Worm (Caenorhabditis elegans) whole organism, young adult: ENCODE measurements around the gene nrf-5.

Source experiments
- B0336.3 ChIP-seq: fragments of 200-800 bp; sonication (Bioruptor generic); IDR thresholded peaks from 2 replicates; pipeline ENCODE4 v1.3.6; 2022; ENCODE audit warnings: missing genetic modification characterization, missing compliant biosample characterization
- F10E7.11 ChIP-seq: sonication (generic microtip); optimal IDR thresholded peaks from 2 replicates; lab custom pipeline; 2017; ENCODE audit warnings: mild to moderate bottlenecking, missing genetic modification characterization, moderate library complexity, missing compliant biosample characterization
- F55B11.4 ChIP-seq: sonication (generic microtip); optimal IDR thresholded peaks from 2 replicates; lab custom pipeline; 2016; ENCODE audit warnings: missing compliant biosample characterization, missing genetic modification characterization, borderline replicate concordance; ENCODE audit not compliant: insufficient read depth
- T07F8.4 ChIP-seq: sonication (generic microtip); optimal IDR thresholded peaks from 2 replicates; lab custom pipeline; 2016; ENCODE audit warnings: mild to moderate bottlenecking, missing genetic modification characterization, moderate library complexity, missing compliant biosample characterization
- T26A5.8 ChIP-seq: sonication (generic microtip); optimal IDR thresholded peaks from 2 replicates; lab custom pipeline; 2016; ENCODE audit warnings: missing genetic modification characterization, missing compliant biosample characterization
- Y56A3A.18 ChIP-seq: fragments of 200-800 bp; sonication (Bioruptor generic); IDR thresholded peaks from 2 replicates; pipeline ENCODE4 v1.3.6; 2022; ENCODE audit warnings: missing genetic modification reagents, missing genetic modification characterization, missing compliant biosample characterization
- Y95B8A.8 ChIP-seq: fragments of 200-800 bp; sonication (Bioruptor generic); IDR thresholded peaks from 2 replicates; pipeline ENCODE4 v1.3.6; 2022; ENCODE audit warnings: missing genetic modification reagents, missing genetic modification characterization, missing compliant biosample characterization
- ama-1 ChIP-seq, 3 experiments: fragments of 150-350 bp in 1 of 3; sonication (generic microtip) in 2 of 3; optimal IDR thresholded peaks; 2 replicates each; lab custom pipeline; 2014 to 2018; ENCODE audit warnings: missing biosample characterization in 2 of 3, missing genetic modification characterization in 2 of 3, missing genetic modification reagents in 2 of 3
- aptf-2 ChIP-seq: fragments of 200-800 bp; sonication (Bioruptor generic); conservative IDR thresholded peaks from 2 replicates; pipeline ENCODE4 v1.3.6; 2022; ENCODE audit warnings: missing genetic modification reagents, missing genetic modification characterization, missing compliant biosample characterization
- athp-1 ChIP-seq: sonication (generic microtip); optimal IDR thresholded peaks from 2 replicates; lab custom pipeline; 2017; ENCODE audit warnings: mild to moderate bottlenecking, missing genetic modification characterization, missing compliant biosample characterization
- attf-3 ChIP-seq: fragments of 200-800 bp; sonication (Bioruptor generic); conservative IDR thresholded peaks from 2 replicates; pipeline ENCODE4 v1.3.6; 2022; ENCODE audit warnings: missing genetic modification reagents, missing genetic modification characterization, missing compliant biosample characterization
- attf-5 ChIP-seq: fragments of 200-800 bp; sonication (Bioruptor generic); optimal IDR thresholded peaks from 2 replicates; lab custom pipeline; 2018; ENCODE audit warnings: mild to moderate bottlenecking, missing genetic modification characterization, missing compliant biosample characterization
- bed-2 ChIP-seq: fragments of 200-800 bp; sonication (Bioruptor generic); IDR thresholded peaks from 2 replicates; pipeline ENCODE4 v1.3.6; 2022; ENCODE audit warnings: missing genetic modification reagents, missing genetic modification characterization, missing compliant biosample characterization
- ccch-3 ChIP-seq: fragments of 200-800 bp; sonication (Bioruptor generic); optimal IDR thresholded peaks from 2 replicates; lab custom pipeline; 2018; ENCODE audit warnings: mild to moderate bottlenecking, missing genetic modification characterization, missing compliant biosample characterization
- cebp-1 ChIP-seq, 2 experiments: fragments of 200-800 bp in 1 of 2; sonication (Bioruptor generic) in 1 of 2; sonication (generic microtip) in 1 of 2; IDR thresholded peaks in 1 of 2; optimal IDR thresholded peaks in 1 of 2; 2 replicates each; pipeline versions ENCODE4 v1.3.6 to Lab custom; 2017 to 2022; ENCODE audit warnings: missing compliant biosample characterization in 2 of 2, missing genetic modification characterization in 2 of 2, mild to moderate bottlenecking in 1 of 2, missing genetic modification reagents in 1 of 2, moderate library complexity in 1 of 2
- cebp-2 ChIP-seq: fragments of 200-800 bp; sonication (Bioruptor generic); IDR thresholded peaks from 2 replicates; pipeline ENCODE4 v1.3.6; 2022; ENCODE audit warnings: missing genetic modification characterization, missing compliant biosample characterization
- ceh-40 ChIP-seq: fragments of 200-800 bp; sonication (Bioruptor generic); IDR thresholded peaks from 2 replicates; pipeline ENCODE4 v1.3.6; 2022; ENCODE audit warnings: missing genetic modification characterization, missing compliant biosample characterization
- ceh-91 ChIP-seq: fragments of 200-800 bp; sonication (Bioruptor generic); IDR thresholded peaks from 2 replicates; pipeline ENCODE4 v1.3.6; 2022; ENCODE audit warnings: missing genetic modification reagents, missing genetic modification characterization, missing compliant biosample characterization
- egl-44 ChIP-seq: fragments of 200-800 bp; sonication (Bioruptor generic); IDR thresholded peaks from 2 replicates; pipeline ENCODE4 v1.3.6; 2022; ENCODE audit warnings: missing genetic modification reagents, missing genetic modification characterization, missing compliant biosample characterization
- egrh-3 ChIP-seq: fragments of 200-800 bp; sonication (Bioruptor generic); IDR thresholded peaks from 2 replicates; pipeline ENCODE4 v1.3.6; 2022; ENCODE audit warnings: missing genetic modification reagents, missing genetic modification characterization, missing compliant biosample characterization
- ekl-4 ChIP-seq: fragments of 200-800 bp; sonication (Bioruptor generic); IDR thresholded peaks from 2 replicates; pipeline ENCODE4 v1.3.6; 2022; ENCODE audit warnings: missing genetic modification reagents, missing genetic modification characterization, missing compliant biosample characterization
- hlh-26 ChIP-seq: fragments of 200-800 bp; sonication (Bioruptor generic); conservative IDR thresholded peaks from 2 replicates; pipeline ENCODE4 v1.3.6; 2022; ENCODE audit warnings: missing genetic modification reagents, missing genetic modification characterization, missing compliant biosample characterization
- hmg-1.2 ChIP-seq: fragments of 200-800 bp; sonication (Bioruptor generic); IDR thresholded peaks from 2 replicates; pipeline ENCODE4 v1.3.6; 2022; ENCODE audit warnings: missing genetic modification reagents, missing genetic modification characterization, missing compliant biosample characterization
- lag-1 ChIP-seq: fragments of 200-800 bp; sonication (Bioruptor generic); IDR thresholded peaks from 2 replicates; pipeline ENCODE4 v1.3.6; 2022; ENCODE audit warnings: missing genetic modification reagents, missing genetic modification characterization, missing compliant biosample characterization
- let-607 ChIP-seq, 2 experiments: fragments of 200-800 bp in 1 of 2; sonication (Bioruptor generic) in 1 of 2; sonication (generic microtip) in 1 of 2; optimal IDR thresholded peaks; 2 replicates each; lab custom pipeline; 2016 to 2018; ENCODE audit warnings: mild to moderate bottlenecking in 2 of 2, missing compliant biosample characterization in 2 of 2, missing genetic modification characterization in 2 of 2, moderate library complexity in 2 of 2, missing genotype in 1 of 2
- lin-40 ChIP-seq: sonication (generic microtip); optimal IDR thresholded peaks from 2 replicates; lab custom pipeline; 2016; ENCODE audit warnings: missing genetic modification characterization, mild to moderate bottlenecking, missing compliant biosample characterization, missing genotype, missing genetic modification reagents
- lin-54 ChIP-seq: fragments of 200-800 bp; sonication (Bioruptor generic); optimal IDR thresholded peaks from 2 replicates; lab custom pipeline; 2018; ENCODE audit warnings: mild to moderate bottlenecking, missing genetic modification characterization, missing compliant biosample characterization
- lsy-27 ChIP-seq: sonication (generic microtip); optimal IDR thresholded peaks from 2 replicates; lab custom pipeline; 2017; ENCODE audit warnings: missing genetic modification characterization, mild to moderate bottlenecking, missing compliant biosample characterization, antibody characterized with exemption, missing genotype, borderline replicate concordance; ENCODE audit not compliant: insufficient read depth
- mel-28 ChIP-seq: sonication (generic microtip); optimal IDR thresholded peaks from 2 replicates; lab custom pipeline; 2016; ENCODE audit warnings: borderline replicate concordance, mild to moderate bottlenecking, missing genetic modification characterization, missing compliant biosample characterization
- nfya-2 ChIP-seq: fragments of 200-800 bp; sonication (Bioruptor generic); IDR thresholded peaks from 2 replicates; pipeline ENCODE4 v1.3.6; 2022; ENCODE audit warnings: missing genetic modification reagents, missing genetic modification characterization, missing compliant biosample characterization
- nhr-120 ChIP-seq: fragments of 200-800 bp; sonication (Bioruptor generic); IDR thresholded peaks from 2 replicates; pipeline ENCODE4 v1.3.6; 2022; ENCODE audit warnings: missing genetic modification characterization, missing compliant biosample characterization
- nhr-90 ChIP-seq: sonication (generic microtip); optimal IDR thresholded peaks from 2 replicates; lab custom pipeline; 2016; ENCODE audit warnings: missing genotype, mild to moderate bottlenecking, missing genetic modification characterization, missing compliant biosample characterization
- pbrm-1 ChIP-seq: fragments of 200-800 bp; sonication (Bioruptor generic); IDR thresholded peaks from 2 replicates; pipeline ENCODE4 v1.3.6; 2022; ENCODE audit warnings: missing genetic modification reagents, missing genetic modification characterization, missing compliant biosample characterization
- rpc-1 ChIP-seq, 2 experiments: fragments of 150-350 bp in 1 of 2; sonication (generic microtip) in 1 of 2; optimal IDR thresholded peaks; 2 replicates each; lab custom pipeline; 2014 to 2018; ENCODE audit warnings: missing biosample characterization in 1 of 2, missing genetic modification characterization in 1 of 2, missing genetic modification reagents in 1 of 2, missing genotype in 1 of 2
- sdz-38 ChIP-seq: sonication (generic microtip); optimal IDR thresholded peaks from 2 replicates; lab custom pipeline; 2016; ENCODE audit warnings: missing genotype, missing genetic modification characterization, missing compliant biosample characterization
- tbx-9 ChIP-seq: sonication (generic microtip); optimal IDR thresholded peaks from 2 replicates; lab custom pipeline; 2016; ENCODE audit warnings: borderline replicate concordance, missing genetic modification characterization, inconsistent platforms, missing compliant biosample characterization
- unc-62 ChIP-seq: fragments of 150-350 bp; optimal IDR thresholded peaks from 2 replicates; lab custom pipeline; 2014; ENCODE audit warnings: missing biosample characterization, missing genetic modification reagents, missing genetic modification characterization
- xnd-1 ChIP-seq: sonication (generic microtip); optimal IDR thresholded peaks from 2 replicates; lab custom pipeline; 2016; ENCODE audit warnings: missing genotype, missing genetic modification reagents, missing genetic modification characterization, missing compliant biosample characterization
- zfh-2 ChIP-seq: fragments of 200-800 bp; sonication (Bioruptor generic); conservative IDR thresholded peaks from 2 replicates; pipeline ENCODE4 v1.3.6; 2022; ENCODE audit warnings: missing genetic modification reagents, missing genetic modification characterization, missing compliant biosample characterization
- zim-3 ChIP-seq: sonication (generic microtip); optimal IDR thresholded peaks from 2 replicates; lab custom pipeline; 2017; ENCODE audit warnings: mild to moderate bottlenecking, missing genetic modification characterization, moderate library complexity, missing compliant biosample characterization
- ztf-26 ChIP-seq: sonication (generic microtip); optimal IDR thresholded peaks from 2 replicates; lab custom pipeline; 2017; ENCODE audit warnings: missing genetic modification characterization, missing compliant biosample characterization
- ztf-28 ChIP-seq: fragments of 200-800 bp; sonication (Bioruptor generic); IDR thresholded peaks from 2 replicates; pipeline ENCODE4 v1.3.6; 2022; ENCODE audit warnings: missing genetic modification reagents, missing genetic modification characterization, missing compliant biosample characterization
- ztf-3 ChIP-seq: fragments of 200-800 bp; sonication (Bioruptor generic); optimal IDR thresholded peaks from 2 replicates; lab custom pipeline; 2018; ENCODE audit warnings: mild to moderate bottlenecking, missing genetic modification characterization, missing compliant biosample characterization
- ztf-6 ChIP-seq: fragments of 200-800 bp; sonication (Bioruptor generic); IDR thresholded peaks from 2 replicates; pipeline ENCODE4 v1.3.6; 2022; ENCODE audit warnings: missing genetic modification reagents, missing genetic modification characterization, missing compliant biosample characterization

The nrf-5 gene

ce11 chrV:13848379-13848778 is 20.3 kb downstream of the nrf-5 start, which contains the start of gene srx-133:
srx-133 (plus strand) TSS chrV:13848679.
- TF ChIP-seq T26A5.8 (tag; lab: Kevin White, UChicago) (no peak), lag-1 (no peak), ztf-28 (no peak), hmg-1.2 (no peak), ztf-26 (tag; lab: Kevin White, UChicago) (no peak), ama-1 (optimal IDR thresholded peaks at IDR 0.05; lab: Kevin White, UChicago) (no peak), ama-1 (GFP tag; optimal IDR thresholded peaks at IDR 0.05; lab: Kevin White, UChicago) (no peak), nhr-120 (no peak), sdz-38 (tag; lab: Kevin White, UChicago) (no peak), bed-2 (no peak), nhr-90 (tag; lab: Kevin White, UChicago) (no peak), lin-40 (tag; lab: Kevin White, UChicago) (no peak), hlh-26 (no peak), ccch-3 (GFP tag; lab: Kevin White, UChicago) (no peak), ceh-40 (no peak)

DNA sequence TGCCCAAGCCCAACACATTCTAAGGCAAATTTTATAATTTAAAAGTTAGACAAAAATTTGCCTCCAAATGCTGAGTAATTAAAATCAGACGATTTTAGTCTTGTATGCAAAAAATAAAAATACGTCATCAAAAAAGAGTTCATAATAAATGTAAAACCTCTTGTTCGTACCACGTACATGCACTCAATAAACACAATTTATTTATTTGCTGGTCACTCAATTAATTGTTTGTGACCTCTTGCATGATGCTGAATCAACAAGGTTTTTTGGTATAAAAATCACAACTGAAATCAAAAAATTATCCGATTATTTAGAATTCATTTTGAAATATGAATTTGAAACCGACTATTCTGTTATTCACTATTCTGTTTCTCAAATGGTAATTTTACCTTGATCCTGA is 22.1 kb downstream of the nrf-5 start, which contains the start of gene hpx-2:
hpx-2 (plus strand) TSS at position 301 of the 400 bp plus-strand sequence.
- TF ChIP-seq xnd-1 (tag; lab: Kevin White, UChicago) (no peak), nfya-2 (GFP tag; lab: Robert Waterston, UW) (no peak), aptf-2 (GFP tag; lab: Robert Waterston, UW) (no peak), ztf-6 (no peak), B0336.3 (no peak), F55B11.4 (no peak), rpc-1 (optimal IDR thresholded peaks at IDR 0.05; lab: Kevin White, UChicago) (no peak), rpc-1 (tag; optimal IDR thresholded peaks at IDR 0.05; lab: Kevin White, UChicago) (no peak)

ce11 chrV:13854306-13854705 is 26.2 kb downstream of the nrf-5 start, which contains the start of gene ttr-21:
ttr-21 (minus strand) TSS chrV:13854405.
- TF ChIP-seq zfh-2 (no peak), lin-54 (GFP tag; lab: Kevin White, UChicago) (no peak), cebp-2 (GFP tag; lab: Robert Waterston, UW) (no peak), egl-44 (GFP tag; lab: Robert Waterston, UW) (no peak), tbx-9 (tag; lab: Kevin White, UChicago) (no peak), ztf-3 (GFP tag; lab: Kevin White, UChicago) (no peak), ccch-3 (GFP tag; lab: Kevin White, UChicago) (no peak), Y95B8A.8 (GFP tag; lab: Robert Waterston, UW) (no peak), ekl-4 (no peak), ceh-91 (GFP tag; lab: Robert Waterston, UW) (no peak)

DNA sequence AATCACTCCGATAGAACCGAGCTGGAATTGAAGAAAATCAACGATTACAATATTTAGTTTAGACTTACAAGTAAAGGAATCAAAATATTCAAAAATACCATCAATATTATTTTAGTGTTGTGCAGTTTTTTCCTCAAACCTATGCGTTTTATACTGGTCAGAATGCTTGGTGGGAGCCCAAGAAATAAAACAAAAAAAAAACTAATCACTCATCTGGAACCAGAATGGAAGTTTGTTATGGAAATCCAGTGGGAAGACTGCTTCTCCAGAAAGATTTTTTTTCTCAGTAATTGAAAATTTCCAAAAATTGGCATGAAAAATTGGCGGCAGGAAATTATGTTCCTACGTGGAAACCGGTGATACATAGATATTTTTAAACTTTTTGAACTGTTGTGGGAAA is 28.3 kb downstream of the nrf-5 start, which contains the start of gene srx-134:
srx-134 (minus strand) TSS at position 101 of the 400 bp plus-strand sequence.
- TF ChIP-seq Y56A3A.18 (GFP tag; lab: Robert Waterston, UW), result no peak
- no peak for TF ChIP-seq let-607 (tag; optimal IDR thresholded peaks at IDR 0.05; lab: Kevin White, UChicago)
- TF ChIP-seq B0336.3, result no peak
- no peak for TF ChIP-seq attf-5
- TF ChIP-seq ccch-3 (GFP tag; lab: Kevin White, UChicago), result no peak
- no peak for TF ChIP-seq pbrm-1 (GFP tag; lab: Robert Waterston, UW)
- no peak for TF ChIP-seq zim-3 (tag; lab: Kevin White, UChicago)
- TF ChIP-seq hlh-26, result no peak
- TF ChIP-seq egrh-3 (GFP tag; lab: Robert Waterston, UW), result no peak
- no peak for TF ChIP-seq T07F8.4 (tag; lab: Kevin White, UChicago)
- no peak for TF ChIP-seq unc-62 (GFP tag; lab: Kevin White, UChicago)
- no peak for TF ChIP-seq lsy-27 (tag; lab: Kevin White, UChicago)
- TF ChIP-seq F10E7.11 (tag; lab: Kevin White, UChicago), result no peak
- TF ChIP-seq aptf-2 (GFP tag; lab: Robert Waterston, UW), result no peak
- no peak for TF ChIP-seq mel-28 (tag; lab: Kevin White, UChicago)
- TF ChIP-seq cebp-1 (GFP tag; IDR thresholded peaks at IDR 0.05; lab: Robert Waterston, UW), result no peak
- no peak for TF ChIP-seq cebp-1 (tag; optimal IDR thresholded peaks at IDR 0.05; lab: Kevin White, UChicago)
- TF ChIP-seq athp-1 (tag; lab: Kevin White, UChicago), result no peak
- no peak for TF ChIP-seq attf-3
- TF ChIP-seq nhr-90 (tag; lab: Kevin White, UChicago), result no peak
